Fruit fly (Drosophila melanogaster) whole organism, embryonic: ENCODE measurements around the gene CG4297.

Experiments
- C15 ChIP-seq: fragments of 200-800 bp; sonication (Bioruptor generic); IDR thresholded peaks from 3 replicates; pipeline ENCODE4 v1.3.6; 2022; ENCODE audit warnings: missing biosample characterization, missing genetic modification characterization
- CG10565 ChIP-seq: fragments of 200-800 bp; sonication (Bioruptor generic); optimal IDR thresholded peaks from 3 replicates; lab custom pipeline; 2016; ENCODE audit warnings: missing biosample characterization, mild to moderate bottlenecking, missing genetic modification characterization
- CG10979 ChIP-seq: fragments of 200-800 bp; sonication (Bioruptor generic); optimal IDR thresholded peaks from 2 replicates; lab custom pipeline; 2018; ENCODE audit warnings: missing biosample characterization, mild to moderate bottlenecking, missing genetic modification characterization, moderate library complexity
- CG11456 ChIP-seq: fragments of 200-800 bp; sonication (Bioruptor generic); IDR thresholded peaks from 3 replicates; pipeline ENCODE4 v1.3.6; 2022; ENCODE audit warnings: missing biosample characterization, missing genetic modification characterization
- CG11723 ChIP-seq: fragments of 200-800 bp; sonication (Bioruptor generic); optimal IDR thresholded peaks from 2 replicates; lab custom pipeline; 2017; ENCODE audit warnings: missing biosample characterization, mild to moderate bottlenecking, missing genetic modification characterization
- CG12942 ChIP-seq: fragments of 200-800 bp; sonication (Bioruptor generic); optimal IDR thresholded peaks from 3 replicates; lab custom pipeline; 2016; ENCODE audit warnings: missing biosample characterization, missing genetic modification characterization
- CG14710 ChIP-seq: fragments of 200-800 bp; sonication (Bioruptor generic); optimal IDR thresholded peaks from 3 replicates; lab custom pipeline; 2019; ENCODE audit warnings: missing biosample characterization, mild to moderate bottlenecking, missing genetic modification characterization, moderate library complexity
- CG1602 ChIP-seq: fragments of 200-800 bp; sonication (Bioruptor generic); optimal IDR thresholded peaks from 3 replicates; lab custom pipeline; 2016; ENCODE audit warnings: missing biosample characterization, missing genetic modification characterization
- CG16815 ChIP-seq: fragments of 200-800 bp; sonication (Bioruptor generic); optimal IDR thresholded peaks from 3 replicates; lab custom pipeline; 2017; ENCODE audit warnings: missing biosample characterization, mild to moderate bottlenecking, missing genetic modification characterization
- CG17328 ChIP-seq: fragments of 200-800 bp; sonication (Bioruptor generic); IDR thresholded peaks from 2 replicates; pipeline ENCODE4 v1.3.6; 2022; ENCODE audit warnings: missing biosample characterization, missing genetic modification characterization
- CG17361 ChIP-seq: fragments of 200-800 bp; sonication (Bioruptor generic); IDR thresholded peaks from 3 replicates; pipeline ENCODE4 v1.3.6; 2022; ENCODE audit warnings: missing biosample characterization, missing genetic modification characterization
- CG17912 ChIP-seq: fragments of 200-800 bp; sonication (Bioruptor generic); optimal IDR thresholded peaks from 2 replicates; lab custom pipeline; 2018; ENCODE audit warnings: missing biosample characterization, mild to moderate bottlenecking, missing genetic modification characterization
- CG18599 ChIP-seq: fragments of 200-800 bp; sonication (Bioruptor generic); optimal IDR thresholded peaks from 3 replicates; lab custom pipeline; 2017; ENCODE audit warnings: missing biosample characterization, missing genetic modification characterization, mild to moderate bottlenecking, moderate library complexity, missing genetic modification reagents
- CG18619 ChIP-seq: fragments of 200-800 bp; sonication (Bioruptor generic); optimal IDR thresholded peaks from 3 replicates; lab custom pipeline; 2017; ENCODE audit warnings: missing biosample characterization, mild to moderate bottlenecking, missing genetic modification characterization
- CG2712 ChIP-seq: fragments of 200-800 bp; optimal IDR thresholded peaks from 3 replicates; lab custom pipeline; 2019; ENCODE audit warnings: missing biosample characterization, mild to moderate bottlenecking, missing genetic modification characterization, moderate library complexity
- CG30020 ChIP-seq: fragments of 200-800 bp; optimal IDR thresholded peaks from 2 replicates; lab custom pipeline; 2019; ENCODE audit warnings: missing biosample characterization, mild to moderate bottlenecking, missing genetic modification characterization, moderate library complexity
- CG31388 ChIP-seq: fragments of 200-800 bp; sonication (Bioruptor generic); optimal IDR thresholded peaks from 2 replicates; lab custom pipeline; 2016; ENCODE audit warnings: missing biosample characterization, missing genetic modification characterization
- CG3726 ChIP-seq: fragments of 200-800 bp; sonication (Bioruptor generic); IDR thresholded peaks from 3 replicates; pipeline ENCODE4, ENCODE4 v1.3.6; 2022; ENCODE audit warnings: missing biosample characterization, missing genetic modification characterization
- CG42726 ChIP-seq: fragments of 200-800 bp; sonication (Bioruptor generic); IDR thresholded peaks from 2 replicates; pipeline ENCODE4 v1.3.6; 2022; ENCODE audit warnings: missing biosample characterization, missing genetic modification characterization; ENCODE audit not compliant: partially characterized antibody
- CG4282 ChIP-seq: fragments of 200-800 bp; sonication (Bioruptor generic); optimal IDR thresholded peaks from 2 replicates; lab custom pipeline; 2016; ENCODE audit warnings: missing biosample characterization, missing genetic modification characterization
- CG43689 ChIP-seq: fragments of 200-800 bp; sonication (Bioruptor generic); IDR thresholded peaks from 2 replicates; pipeline ENCODE4 v1.3.6; 2022; ENCODE audit warnings: missing biosample characterization, missing genetic modification characterization
- CG6175 ChIP-seq: fragments of 200-800 bp; sonication (Bioruptor generic); IDR thresholded peaks from 3 replicates; pipeline ENCODE4 v1.3.6; 2022; ENCODE audit warnings: missing biosample characterization, missing genetic modification characterization
- CG6689 ChIP-seq: fragments of 200-800 bp; sonication (Bioruptor generic); IDR thresholded peaks from 2 replicates; pipeline ENCODE4 v1.3.6; 2022; ENCODE audit warnings: missing biosample characterization, missing genetic modification characterization
- CG8478 ChIP-seq: fragments of >200 bp; optimal IDR thresholded peaks from 2 replicates; lab custom pipeline; 2018
- CHES-1-like ChIP-seq: fragments of 200-800 bp; sonication (Bioruptor generic); optimal IDR thresholded peaks from 2 replicates; lab custom pipeline; 2016; ENCODE audit warnings: missing biosample characterization, missing genetic modification characterization
- CTCF ChIP-seq: fragments of 200-800 bp; sonication (Bioruptor generic); optimal IDR thresholded peaks from 2 replicates; lab custom pipeline; 2017; ENCODE audit warnings: missing biosample characterization, mild to moderate bottlenecking, missing genetic modification characterization, moderate library complexity
- Deaf1 ChIP-seq: fragments of 200-800 bp; optimal IDR thresholded peaks from 3 replicates; lab custom pipeline; 2019; ENCODE audit warnings: missing biosample characterization, mild to moderate bottlenecking, missing genetic modification characterization, moderate library complexity
- Dip2 ChIP-seq: fragments of 200-800 bp; sonication (Bioruptor generic); IDR thresholded peaks from 2 replicates; pipeline ENCODE4 v1.3.6; 2022; ENCODE audit warnings: missing biosample characterization, missing genetic modification characterization
- Drgx ChIP-seq: fragments of 200-800 bp; sonication (Bioruptor generic); IDR thresholded peaks from 2 replicates; pipeline ENCODE4 v1.3.6; 2022; ENCODE audit warnings: missing biosample characterization, missing genetic modification characterization
- Fer1 ChIP-seq: fragments of 200-800 bp; sonication (Bioruptor generic); optimal IDR thresholded peaks from 2 replicates; lab custom pipeline; 2017; ENCODE audit warnings: missing biosample characterization, mild to moderate bottlenecking, missing genetic modification characterization
- Fer3 ChIP-seq: fragments of 200-800 bp; sonication (Bioruptor generic); optimal IDR thresholded peaks from 2 replicates; lab custom pipeline; 2018; ENCODE audit warnings: missing biosample characterization, mild to moderate bottlenecking, missing genetic modification characterization, moderate library complexity
- Hmx ChIP-seq: fragments of 200-800 bp; sonication (Bioruptor generic); optimal IDR thresholded peaks from 2 replicates; lab custom pipeline; 2016; ENCODE audit warnings: missing biosample characterization, missing genetic modification characterization
- NK7.1 ChIP-seq: fragments of 200-800 bp; sonication (Bioruptor generic); optimal IDR thresholded peaks from 3 replicates; lab custom pipeline; 2016; ENCODE audit warnings: missing biosample characterization, missing genetic modification characterization
- Scr ChIP-seq: fragments of 200-800 bp; sonication (Bioruptor generic); IDR thresholded peaks from 2 replicates; pipeline ENCODE4 v1.3.6; 2022; ENCODE audit warnings: missing biosample characterization, missing genetic modification characterization; ENCODE audit not compliant: partially characterized antibody
- Taf1 ChIP-seq: fragments of 200-800 bp; sonication (Bioruptor generic); IDR thresholded peaks from 2 replicates; pipeline ENCODE4 v1.3.6; 2022; ENCODE audit warnings: missing biosample characterization, missing genetic modification characterization
- Usf ChIP-seq: fragments of 200-800 bp; sonication (Bioruptor generic); optimal IDR thresholded peaks from 2 replicates; lab custom pipeline; 2017; ENCODE audit warnings: missing genotype, missing biosample characterization, missing genetic modification characterization
- ase ChIP-seq: fragments of 200-800 bp; sonication (Bioruptor generic); IDR thresholded peaks from 3 replicates; pipeline ENCODE4 v1.3.6; 2022; ENCODE audit warnings: missing biosample characterization, missing genetic modification characterization
- caup ChIP-seq: fragments of 200-800 bp; sonication (Bioruptor generic); optimal IDR thresholded peaks from 3 replicates; lab custom pipeline; 2017; ENCODE audit warnings: missing biosample characterization, mild to moderate bottlenecking, missing genetic modification characterization, moderate library complexity; ENCODE audit not compliant: severe bottlenecking
- ci ChIP-seq: fragments of 200-800 bp; sonication (Bioruptor generic); IDR thresholded peaks from 3 replicates; pipeline ENCODE4 v1.3.6; 2022; ENCODE audit warnings: missing biosample characterization, missing genetic modification characterization
- dpn ChIP-seq, 2 experiments: fragments of 200-800 bp; sonication (Bioruptor generic); optimal IDR thresholded peaks; 3 replicates each; lab custom pipeline; 2016; ENCODE audit warnings: missing biosample characterization in 2 of 2, missing genetic modification characterization in 2 of 2
- fd102C ChIP-seq: fragments of 200-800 bp; sonication (Bioruptor generic); optimal IDR thresholded peaks from 2 replicates; lab custom pipeline; 2018; ENCODE audit warnings: missing biosample characterization, mild to moderate bottlenecking, missing genetic modification characterization, moderate library complexity
- lab ChIP-seq: fragments of 200-800 bp; sonication (Bioruptor generic); optimal IDR thresholded peaks from 3 replicates; lab custom pipeline; 2017; ENCODE audit warnings: missing biosample characterization, missing genetic modification characterization, mild to moderate bottlenecking, moderate library complexity, missing genetic modification reagents
- pho ChIP-seq: fragments of 200-800 bp; sonication (Bioruptor generic); optimal IDR thresholded peaks from 2 replicates; lab custom pipeline; 2016; ENCODE audit warnings: missing biosample characterization, missing genetic modification characterization
- phol ChIP-seq: fragments of 200-800 bp; sonication (Bioruptor generic); optimal IDR thresholded peaks from 3 replicates; lab custom pipeline; 2018; ENCODE audit warnings: missing biosample characterization, mild to moderate bottlenecking, missing genetic modification characterization, moderate library complexity
- sd ChIP-seq: fragments of 200-800 bp; sonication (Bioruptor generic); optimal IDR thresholded peaks from 3 replicates; lab custom pipeline; 2018; ENCODE audit warnings: missing biosample characterization, mild to moderate bottlenecking, missing genetic modification characterization, moderate library complexity
- twi ChIP-seq: fragments of 200-800 bp; optimal IDR thresholded peaks from 2 replicates; lab custom pipeline; 2019; ENCODE audit warnings: missing biosample characterization, mild to moderate bottlenecking, missing genetic modification characterization, moderate library complexity
- wdn ChIP-seq: fragments of 200-800 bp; sonication (Bioruptor generic); IDR thresholded peaks from 2 replicates; pipeline ENCODE4 v1.3.6; 2022; ENCODE audit warnings: missing biosample characterization, missing genetic modification characterization
- wek ChIP-seq: fragments of 200-800 bp; sonication (Bioruptor generic); optimal IDR thresholded peaks from 3 replicates; lab custom pipeline; 2018; ENCODE audit warnings: missing biosample characterization, mild to moderate bottlenecking, missing genetic modification characterization, moderate library complexity
- z ChIP-seq: fragments of 200-800 bp; sonication (Bioruptor generic); IDR thresholded peaks from 3 replicates; pipeline ENCODE4 v1.3.6; 2022; ENCODE audit warnings: missing biosample characterization, missing genetic modification characterization

CG4297 gene

DNA sequence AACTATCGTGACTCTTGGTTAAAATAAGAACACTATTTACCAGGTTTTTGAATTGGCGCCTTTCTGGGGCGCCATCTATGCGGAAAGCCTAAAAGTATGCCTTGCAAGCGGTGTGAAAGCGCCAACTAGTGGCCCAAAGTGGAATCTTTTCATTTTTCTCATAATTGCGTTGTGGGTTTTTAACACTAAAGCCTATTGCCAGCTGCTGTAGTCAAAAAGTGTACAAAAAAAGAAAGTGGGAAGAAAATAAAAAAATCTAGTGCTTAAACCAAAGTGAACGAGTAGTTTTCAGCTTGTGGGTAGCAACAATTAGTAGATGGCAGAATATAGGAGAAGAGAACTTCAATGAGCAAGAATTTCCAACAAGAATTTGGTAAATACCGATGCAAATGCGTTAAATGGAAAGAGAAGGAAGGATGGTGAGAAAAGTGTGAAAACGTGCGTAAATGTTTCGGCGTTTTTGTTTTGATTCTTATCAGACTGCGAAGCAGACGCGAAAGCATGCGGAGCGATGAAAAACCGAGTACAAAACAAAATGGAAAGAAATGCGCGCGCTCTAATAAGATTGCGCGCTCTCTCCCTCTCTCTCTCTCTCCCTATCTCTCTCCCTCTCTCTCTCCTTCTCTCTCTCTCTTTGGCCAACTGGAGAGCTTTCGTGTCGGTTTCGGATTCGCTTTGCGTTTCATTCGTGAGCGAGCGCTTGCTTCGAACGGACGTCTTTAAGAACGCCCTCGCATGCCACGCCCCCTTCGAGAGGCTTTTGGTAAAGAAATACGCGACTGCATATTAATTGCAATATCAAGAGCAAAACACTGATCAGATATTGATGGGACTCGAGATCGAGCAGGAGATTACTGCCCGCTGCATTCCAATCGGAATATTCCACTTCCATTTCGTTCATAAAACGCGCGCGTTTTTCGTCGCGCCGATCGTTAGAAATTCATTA lies 18.4 kb upstream of the CG4297 start (continued):
- TF ChIP-seq fd102C (peak; percentile 36), z (GFP tag; lab: Robert Waterston, UW) (0 out of 3 replicates have a peak, but pooled peaks have one; percentile 59), Scr (peak; percentile 57), CHES-1-like (GFP tag; lab: Kevin White, UChicago) (peak; percentile 88), CG12942 (GFP tag; lab: Kevin White, UChicago) (peak; percentile 60), CTCF (GFP tag; lab: Kevin White, UChicago) (peak; percentile 100), pho (GFP tag; lab: Kevin White, UChicago) (peak; percentile 41), Fer3 (tag; lab: Kevin White, UChicago) (peak; percentile 29), Usf (peak; percentile 35), CG3726 (GFP tag; lab: Robert Waterston, UW) (no peak), phol (tag; lab: Kevin White, UChicago) (peak; percentile 56), CG10979 (tag; lab: Kevin White, UChicago) (peak; percentile 20), Hmx (no peak), ci (GFP tag; lab: Robert Waterston, UW) (peak; percentile 91), Dip2 (GFP tag; lab: Robert Waterston, UW) (no peak), CG43689 (no peak), CG2712 (tag; lab: Kevin White, UChicago) (peak; percentile 60), CG1602 (GFP tag; lab: Kevin White, UChicago) (peak; percentile 67), CG18599 (peak; percentile 35), dpn (GFP tag; optimal IDR thresholded peaks at IDR 0.05; lab: Kevin White, UChicago) (peak; percentile 76 to 80), CG10565 (GFP tag; lab: Kevin White, UChicago) (no peak), NK7.1 (peak; percentile 17), CG18619 (GFP tag; lab: Kevin White, UChicago) (peak; percentile 59), CG6175 (no peak), CG42726 (GFP tag; lab: Robert Waterston, UW) (peak; percentile 86), caup (peak; percentile 56), twi (tag; lab: Kevin White, UChicago) (peak; percentile 43), CG4282 (GFP tag; lab: Kevin White, UChicago) (peak; percentile 25), sd (tag; lab: Kevin White, UChicago) (peak; percentile 79), CG17361 (GFP tag; lab: Robert Waterston, UW) (peak; percentile 57), CG31388 (GFP tag; lab: Kevin White, UChicago) (no peak), Deaf1 (tag; lab: Kevin White, UChicago) (peak; percentile 95), CG17328 (GFP tag; lab: Robert Waterston, UW) (peak; percentile 47; the same call in 1 of the 2 replicates), wdn (GFP tag; lab: Robert Waterston, UW) (peak; percentile 54; the same call in 1 of the 2 replicates), Fer1 (GFP tag; lab: Kevin White, UChicago) (peak; percentile 59), CG8478 (lab: Kevin White, UChicago) (no peak), CG30020 (tag; lab: Kevin White, UChicago) (peak; percentile 34), Drgx (GFP tag; lab: Robert Waterston, UW) (peak; percentile 38; the same call in 1 of the 2 replicates), CG16815 (GFP tag; lab: Kevin White, UChicago) (peak; percentile 58), lab (GFP tag; lab: Kevin White, UChicago) (peak; percentile 78), CG14710 (peak; percentile 64), CG6689 (GFP tag; lab: Robert Waterston, UW) (0 out of 2 replicates have a peak, but pooled peaks have one; percentile 27), ase (GFP tag; lab: Robert Waterston, UW) (peak; percentile 64; the same call in 2 of the 3 replicates), C15 (GFP tag; lab: Robert Waterston, UW) (no peak), Taf1 (GFP tag; lab: Robert Waterston, UW) (no peak), CG11723 (GFP tag; lab: Kevin White, UChicago) (peak; percentile 21), CG17912 (GFP tag; lab: Kevin White, UChicago) (peak; percentile 83), CG11456 (GFP tag; lab: Robert Waterston, UW) (peak; percentile 94), wek (GFP tag; lab: Kevin White, UChicago) (peak; percentile 56)
